Worm (Caenorhabditis elegans) whole organism, late embryonic: ENCODE results near the gene T12B5.14.

Experiments used
- T23F11.4 ChIP-seq: fragments of 200-800 bp; sonication (Bioruptor generic); optimal IDR thresholded peaks from 2 replicates; lab custom pipeline; 2018; ENCODE audit warnings: mild to moderate bottlenecking, missing genetic modification characterization, missing compliant biosample characterization
- Y22D7AL.16 ChIP-seq: sonication (generic microtip); optimal IDR thresholded peaks from 2 replicates; lab custom pipeline; 2016; ENCODE audit warnings: missing genetic modification characterization, missing compliant biosample characterization
- ama-1 ChIP-seq: fragments of 150-350 bp; optimal IDR thresholded peaks from 2 replicates; lab custom pipeline; 2014
- ceh-34 ChIP-seq: sonication (generic microtip); optimal IDR thresholded peaks from 2 replicates; lab custom pipeline; 2016; ENCODE audit warnings: mild to moderate bottlenecking, missing genetic modification characterization, missing compliant biosample characterization
- ceh-48 ChIP-seq: sonication (generic microtip); optimal IDR thresholded peaks from 2 replicates; lab custom pipeline; 2016; ENCODE audit warnings: missing genetic modification characterization, inconsistent platforms, missing compliant biosample characterization
- dve-1 ChIP-seq: sonication (generic microtip); optimal IDR thresholded peaks from 2 replicates; lab custom pipeline; 2017; ENCODE audit warnings: antibody characterized with exemption, mild to moderate bottlenecking, missing genetic modification characterization, missing compliant biosample characterization
- fkh-10 ChIP-seq: fragments of 150-350 bp; optimal IDR thresholded peaks from 2 replicates; lab custom pipeline; 2014; ENCODE audit warnings: missing biosample characterization, missing genetic modification reagents, missing genetic modification characterization
- hlh-30 ChIP-seq: sonication (generic microtip); optimal IDR thresholded peaks from 2 replicates; lab custom pipeline; 2017; ENCODE audit warnings: antibody characterized with exemption, missing genetic modification characterization, missing compliant biosample characterization; ENCODE audit not compliant: insufficient read depth
- nfya-1 ChIP-seq: sonication (generic microtip); optimal IDR thresholded peaks from 2 replicates; lab custom pipeline; 2017; ENCODE audit warnings: missing genetic modification characterization, mild to moderate bottlenecking, missing compliant biosample characterization, antibody characterized with exemption, moderate library complexity
- nhr-232 ChIP-seq: sonication (generic microtip); optimal IDR thresholded peaks from 2 replicates; lab custom pipeline; 2016; ENCODE audit warnings: missing genetic modification characterization, missing compliant biosample characterization
- sox-2 ChIP-seq: fragments of 200-800 bp; sonication (Bioruptor generic); IDR thresholded peaks from 2 replicates; pipeline ENCODE4 v1.3.6; 2022; ENCODE audit warnings: missing genetic modification reagents, missing genetic modification characterization, missing compliant biosample characterization
- unc-55 ChIP-seq: sonication (generic microtip); optimal IDR thresholded peaks from 2 replicates; lab custom pipeline; 2017; ENCODE audit warnings: missing biosample characterization, missing genetic modification reagents, missing genetic modification characterization

ce11 chrIII:961948-962347 is 7.3 kb downstream of the T12B5.14 start, which contains the start of gene fbxa-51:
- no peak for TF ChIP-seq dve-1 (tag; lab: Kevin White, UChicago)
- no peak for TF ChIP-seq ceh-48 (tag; lab: Kevin White, UChicago)
- TF ChIP-seq nhr-232 = no peak
- no peak for TF ChIP-seq fkh-10 (GFP tag; lab: Kevin White, UChicago)
- TF ChIP-seq hlh-30 (tag; lab: Kevin White, UChicago) = no peak
- TF ChIP-seq unc-55 (GFP tag; lab: Kevin White, UChicago) = no peak
- no peak for TF ChIP-seq nfya-1 (tag; lab: Kevin White, UChicago)
- no peak for TF ChIP-seq ceh-34 (tag; lab: Kevin White, UChicago)
- no peak for TF ChIP-seq sox-2
- TF ChIP-seq T23F11.4 (GFP tag; lab: Kevin White, UChicago) = no peak
- no peak for TF ChIP-seq ama-1 (lab: Kevin White, UChicago)
- TF ChIP-seq Y22D7AL.16 = no peak
